Fruit fly (Drosophila melanogaster) whole organism: Measurements from ENCODE around the gene dpr6.

Experiments
- CG8478 ChIP-seq: fragments of >200 bp; optimal IDR thresholded peaks from 2 replicates; lab custom pipeline; 2018; ENCODE audit warnings: inconsistent platforms
- Dll ChIP-seq: fragments of >200 bp; optimal IDR thresholded peaks from 2 replicates; lab custom pipeline; 2017
- EcR ChIP-seq, 2 experiments: fragments of >200 bp; optimal IDR thresholded peaks; 2 replicates each; lab custom pipeline; 2017; ENCODE audit warnings: missing biosample characterization in 2 of 2, missing genetic modification characterization in 2 of 2, missing genetic modification reagents in 2 of 2
- pan ChIP-seq: fragments of >200 bp; optimal IDR thresholded peaks from 2 replicates; lab custom pipeline; 2017
- usp ChIP-seq: fragments of >200 bp; optimal IDR thresholded peaks from 2 replicates; lab custom pipeline; 2017; ENCODE audit warnings: missing biosample characterization, missing genetic modification characterization, mixed read lengths

dm6 chr3L:9974172-9974896, at the start of gene dpr6:
- TF ChIP-seq CG8478 (lab: Kevin White, UChicago) (no peak), Dll (lab: Kevin White, UChicago) (no peak), pan (lab: Kevin White, UChicago) (no peak), usp (GFP tag; lab: Kevin White, UChicago) (no peak), EcR (GFP tag; optimal IDR thresholded peaks at IDR 0.05; lab: Kevin White, UChicago) (no peak)
